Fruit fly (Drosophila melanogaster) whole organism, embryonic: ENCODE data around the gene eIF2Bepsilon.

Source experiments
- Ada2b ChIP-seq: fragments of 200-800 bp; sonication (Bioruptor generic); IDR thresholded peaks from 2 replicates; pipeline ENCODE4 v1.3.6; 2022; ENCODE audit warnings: missing biosample characterization, missing genetic modification characterization
- Bdp1 ChIP-seq: fragments of 200-800 bp; sonication (Bioruptor generic); optimal IDR thresholded peaks from 3 replicates; lab custom pipeline; 2016; ENCODE audit warnings: missing biosample characterization, missing genetic modification characterization
- CG10979 ChIP-seq: fragments of 200-800 bp; sonication (Bioruptor generic); optimal IDR thresholded peaks from 2 replicates; lab custom pipeline; 2018; ENCODE audit warnings: missing biosample characterization, mild to moderate bottlenecking, missing genetic modification characterization, moderate library complexity
- CG11247 ChIP-seq: fragments of 200-800 bp; sonication (Bioruptor generic); IDR thresholded peaks from 2 replicates; pipeline ENCODE4 v1.3.6; 2022; ENCODE audit warnings: missing biosample characterization, missing genetic modification characterization
- CG1233 ChIP-seq: fragments of 200-800 bp; sonication (Bioruptor generic); optimal IDR thresholded peaks from 4 replicates; lab custom pipeline; 2018; ENCODE audit warnings: missing biosample characterization, mild to moderate bottlenecking, missing genetic modification characterization
- CG14860 ChIP-seq: fragments of 200-800 bp; sonication (Bioruptor generic); IDR thresholded peaks from 3 replicates; pipeline ENCODE4 v1.3.6; 2022; ENCODE audit warnings: missing biosample characterization, missing genetic modification characterization; ENCODE audit not compliant: partially characterized antibody
- CG1647 ChIP-seq: fragments of 200-800 bp; sonication (Bioruptor generic); optimal IDR thresholded peaks from 3 replicates; lab custom pipeline; 2016; ENCODE audit warnings: missing biosample characterization, missing genetic modification characterization
- CG16863 ChIP-seq: fragments of 200-800 bp; sonication (Bioruptor generic); optimal IDR thresholded peaks from 3 replicates; lab custom pipeline; 2016; ENCODE audit warnings: missing biosample characterization, missing genetic modification characterization
- CG17359 ChIP-seq: fragments of 200-800 bp; sonication (Bioruptor generic); optimal IDR thresholded peaks from 3 replicates; lab custom pipeline; 2018; ENCODE audit warnings: missing biosample characterization, mild to moderate bottlenecking, missing genetic modification characterization, moderate library complexity
- CG1832 ChIP-seq: fragments of 200-800 bp; sonication (Bioruptor generic); optimal IDR thresholded peaks from 2 replicates; lab custom pipeline; 2017; ENCODE audit warnings: missing biosample characterization, mild to moderate bottlenecking, missing genetic modification characterization, inconsistent platforms
- CG18764 ChIP-seq: fragments of 200-800 bp; sonication (Bioruptor generic); optimal IDR thresholded peaks from 3 replicates; lab custom pipeline; 2016; ENCODE audit warnings: missing biosample characterization, missing genetic modification characterization
- CG6683 ChIP-seq: fragments of 200-800 bp; sonication (Bioruptor generic); optimal IDR thresholded peaks from 2 replicates; lab custom pipeline; 2017; ENCODE audit warnings: missing biosample characterization, mild to moderate bottlenecking, missing genetic modification characterization, missing genetic modification reagents
- CG6854 ChIP-seq: fragments of 200-800 bp; sonication (Bioruptor generic); optimal IDR thresholded peaks from 3 replicates; lab custom pipeline; 2017; ENCODE audit warnings: missing biosample characterization, mild to moderate bottlenecking, missing genetic modification characterization
- CG7556 ChIP-seq: fragments of 200-800 bp; sonication (Bioruptor generic); optimal IDR thresholded peaks from 2 replicates; lab custom pipeline; 2017; ENCODE audit warnings: missing biosample characterization, mild to moderate bottlenecking, missing genetic modification characterization
- CG9797 ChIP-seq: fragments of 200-800 bp; sonication (Bioruptor generic); optimal IDR thresholded peaks from 3 replicates; lab custom pipeline; 2018; ENCODE audit warnings: missing biosample characterization, mild to moderate bottlenecking, missing genetic modification characterization
- Drgx ChIP-seq: fragments of 200-800 bp; sonication (Bioruptor generic); IDR thresholded peaks from 2 replicates; pipeline ENCODE4 v1.3.6; 2022; ENCODE audit warnings: missing biosample characterization, missing genetic modification characterization
- Fer1 ChIP-seq: fragments of 200-800 bp; sonication (Bioruptor generic); optimal IDR thresholded peaks from 2 replicates; lab custom pipeline; 2017; ENCODE audit warnings: missing biosample characterization, mild to moderate bottlenecking, missing genetic modification characterization
- Fer2 ChIP-seq: fragments of 200-800 bp; sonication (Bioruptor generic); optimal IDR thresholded peaks from 2 replicates; lab custom pipeline; 2018; ENCODE audit warnings: missing biosample characterization, mild to moderate bottlenecking, missing genetic modification characterization, moderate library complexity
- GATAe ChIP-seq: fragments of 200-800 bp; sonication (Bioruptor generic); conservative IDR thresholded peaks from 2 replicates; pipeline ENCODE4 v1.3.6; 2022; ENCODE audit warnings: missing biosample characterization, missing genetic modification characterization
- Hr78 ChIP-seq, 2 experiments: fragments of 200-800 bp in 1 of 2; fragments of >200 bp in 1 of 2; sonication (Bioruptor generic) in 1 of 2; optimal IDR thresholded peaks; 2 replicates each; lab custom pipeline; 2017 to 2019; ENCODE audit warnings: missing biosample characterization in 2 of 2, missing genetic modification characterization in 2 of 2, mild to moderate bottlenecking in 1 of 2, moderate library complexity in 1 of 2
- Mrtf ChIP-seq: fragments of 200-800 bp; sonication (Bioruptor generic); IDR thresholded peaks from 3 replicates; pipeline ENCODE4 v1.3.6; 2022; ENCODE audit warnings: missing biosample characterization, missing genetic modification characterization
- Poxn ChIP-seq: fragments of 200-800 bp; sonication (Bioruptor generic); IDR thresholded peaks from 2 replicates; pipeline ENCODE4 v1.3.6; 2022; ENCODE audit warnings: missing biosample characterization, missing genetic modification characterization
- Rfx ChIP-seq: fragments of 200-800 bp; sonication (Bioruptor generic); IDR thresholded peaks from 2 replicates; pipeline ENCODE4 v1.3.6; 2022; ENCODE audit warnings: missing biosample characterization, missing genetic modification characterization
- Sox100B ChIP-seq: fragments of 200-800 bp; sonication (Bioruptor generic); optimal IDR thresholded peaks from 3 replicates; lab custom pipeline; 2018; ENCODE audit warnings: missing biosample characterization, mild to moderate bottlenecking, missing genetic modification characterization
- Sox102F ChIP-seq: fragments of 200-800 bp; sonication (Bioruptor generic); optimal IDR thresholded peaks from 2 replicates; lab custom pipeline; 2018; ENCODE audit warnings: missing biosample characterization, mild to moderate bottlenecking, missing genetic modification characterization, moderate library complexity
- Sry-δ ChIP-seq: fragments of 200-800 bp; sonication (Bioruptor generic); optimal IDR thresholded peaks from 2 replicates; lab custom pipeline; 2016; ENCODE audit warnings: missing biosample characterization, missing genetic modification characterization
- Stat92E ChIP-seq, 3 experiments: fragments of >200 bp in 2 of 3; fragments of 200-800 bp in 1 of 3; sonication (Bioruptor generic) in 1 of 3; optimal IDR thresholded peaks; 2 replicates each; lab custom pipeline; 2017 to 2019; ENCODE audit warnings: missing biosample characterization in 3 of 3, missing genetic modification characterization in 3 of 3, mild to moderate bottlenecking in 1 of 3, moderate library complexity in 1 of 3
- Tbp ChIP-seq: fragments of >200 bp; optimal IDR thresholded peaks from 2 replicates; lab custom pipeline; 2018; ENCODE audit warnings: missing biosample characterization, missing genetic modification characterization
- ara ChIP-seq: fragments of 200-800 bp; sonication (Bioruptor generic); IDR thresholded peaks from 2 replicates; pipeline ENCODE4 v1.3.6; 2022; ENCODE audit warnings: missing biosample characterization, missing genetic modification characterization
- az2 ChIP-seq: fragments of 200-800 bp; sonication (Bioruptor generic); optimal IDR thresholded peaks from 3 replicates; lab custom pipeline; 2016; ENCODE audit warnings: missing biosample characterization, missing genetic modification characterization
- cad ChIP-seq: fragments of >200 bp; optimal IDR thresholded peaks from 2 replicates; lab custom pipeline; 2017; ENCODE audit warnings: missing biosample characterization, missing genetic modification characterization
- cato ChIP-seq: fragments of 200-800 bp; sonication (Bioruptor generic); optimal IDR thresholded peaks from 2 replicates; lab custom pipeline; 2016; ENCODE audit warnings: missing biosample characterization, missing genetic modification characterization, borderline replicate concordance
- chif ChIP-seq, 2 experiments: fragments of 200-800 bp; sonication (Bioruptor generic); optimal IDR thresholded peaks; 3 replicates each; lab custom pipeline; 2016; ENCODE audit warnings: missing biosample characterization in 2 of 2, missing genetic modification characterization in 2 of 2
- ci ChIP-seq: fragments of 200-800 bp; sonication (Bioruptor generic); IDR thresholded peaks from 3 replicates; pipeline ENCODE4 v1.3.6; 2022; ENCODE audit warnings: missing biosample characterization, missing genetic modification characterization
- dan ChIP-seq: fragments of 200-800 bp; sonication (Bioruptor generic); IDR thresholded peaks from 2 replicates; pipeline ENCODE4 v1.3.6; 2022; ENCODE audit warnings: missing biosample characterization, missing genetic modification characterization
- dati ChIP-seq: fragments of 200-800 bp; sonication (Bioruptor generic); IDR thresholded peaks from 2 replicates; pipeline ENCODE4 v1.3.6; 2022; ENCODE audit warnings: missing biosample characterization, missing genetic modification characterization
- esg ChIP-seq: fragments of 200-800 bp; sonication (Bioruptor generic); conservative IDR thresholded peaks from 2 replicates; pipeline ENCODE4 v1.3.6; 2022; ENCODE audit warnings: missing biosample characterization, missing genetic modification characterization
- hth ChIP-seq: fragments of >200 bp; optimal IDR thresholded peaks from 2 replicates; lab custom pipeline; 2017; ENCODE audit warnings: inconsistent platforms
- jing ChIP-seq: fragments of 200-800 bp; sonication (Bioruptor generic); optimal IDR thresholded peaks from 2 replicates; lab custom pipeline; 2018; ENCODE audit warnings: missing biosample characterization, mild to moderate bottlenecking, missing genetic modification characterization
- lbe ChIP-seq: fragments of 200-800 bp; sonication (Bioruptor generic); optimal IDR thresholded peaks from 2 replicates; lab custom pipeline; 2016; ENCODE audit warnings: missing biosample characterization, mild to moderate bottlenecking, missing genetic modification characterization
- lov ChIP-seq, 2 experiments: fragments of 200-800 bp in 1 of 2; fragments of >200 bp in 1 of 2; sonication (Bioruptor generic) in 1 of 2; IDR thresholded peaks in 1 of 2; optimal IDR thresholded peaks in 1 of 2; 2 replicates in 1 of 2; 3 replicates in 1 of 2; pipeline versions ENCODE4 v1.3.6 to Lab custom; 2017 to 2022; ENCODE audit warnings: missing biosample characterization in 1 of 2, missing genetic modification characterization in 1 of 2
- maf-S ChIP-seq: fragments of 200-800 bp; sonication (Bioruptor generic); optimal IDR thresholded peaks from 2 replicates; lab custom pipeline; 2016; ENCODE audit warnings: missing biosample characterization, missing genetic modification characterization
- nerfin-1 ChIP-seq: fragments of 200-800 bp; sonication (Bioruptor generic); optimal IDR thresholded peaks from 3 replicates; lab custom pipeline; 2019; ENCODE audit warnings: missing biosample characterization, mild to moderate bottlenecking, missing genetic modification characterization, moderate library complexity
- org-1 ChIP-seq: fragments of 200-800 bp; sonication (Bioruptor generic); optimal IDR thresholded peaks from 2 replicates; lab custom pipeline; 2017; ENCODE audit warnings: missing biosample characterization, missing genetic modification characterization
- slp2 ChIP-seq: fragments of 200-800 bp; sonication (Bioruptor generic); optimal IDR thresholded peaks from 2 replicates; lab custom pipeline; 2016; ENCODE audit warnings: missing biosample characterization, missing genetic modification characterization
- ttk ChIP-seq: fragments of 200-800 bp; sonication (Bioruptor generic); IDR thresholded peaks from 2 replicates; pipeline ENCODE4 v2.1.2; 2022; ENCODE audit warnings: missing biosample characterization, missing genetic modification characterization
- unpg ChIP-seq: fragments of 200-800 bp; sonication (Bioruptor generic); optimal IDR thresholded peaks from 3 replicates; lab custom pipeline; 2018; ENCODE audit warnings: missing biosample characterization, mild to moderate bottlenecking, missing genetic modification characterization, moderate library complexity
- zfh1 ChIP-seq: fragments of 200-800 bp; sonication (Bioruptor generic); IDR thresholded peaks from 3 replicates; pipeline ENCODE4 v1.3.6; 2022; ENCODE audit warnings: missing biosample characterization, missing genetic modification characterization

The eIF2Bepsilon gene

DNA sequence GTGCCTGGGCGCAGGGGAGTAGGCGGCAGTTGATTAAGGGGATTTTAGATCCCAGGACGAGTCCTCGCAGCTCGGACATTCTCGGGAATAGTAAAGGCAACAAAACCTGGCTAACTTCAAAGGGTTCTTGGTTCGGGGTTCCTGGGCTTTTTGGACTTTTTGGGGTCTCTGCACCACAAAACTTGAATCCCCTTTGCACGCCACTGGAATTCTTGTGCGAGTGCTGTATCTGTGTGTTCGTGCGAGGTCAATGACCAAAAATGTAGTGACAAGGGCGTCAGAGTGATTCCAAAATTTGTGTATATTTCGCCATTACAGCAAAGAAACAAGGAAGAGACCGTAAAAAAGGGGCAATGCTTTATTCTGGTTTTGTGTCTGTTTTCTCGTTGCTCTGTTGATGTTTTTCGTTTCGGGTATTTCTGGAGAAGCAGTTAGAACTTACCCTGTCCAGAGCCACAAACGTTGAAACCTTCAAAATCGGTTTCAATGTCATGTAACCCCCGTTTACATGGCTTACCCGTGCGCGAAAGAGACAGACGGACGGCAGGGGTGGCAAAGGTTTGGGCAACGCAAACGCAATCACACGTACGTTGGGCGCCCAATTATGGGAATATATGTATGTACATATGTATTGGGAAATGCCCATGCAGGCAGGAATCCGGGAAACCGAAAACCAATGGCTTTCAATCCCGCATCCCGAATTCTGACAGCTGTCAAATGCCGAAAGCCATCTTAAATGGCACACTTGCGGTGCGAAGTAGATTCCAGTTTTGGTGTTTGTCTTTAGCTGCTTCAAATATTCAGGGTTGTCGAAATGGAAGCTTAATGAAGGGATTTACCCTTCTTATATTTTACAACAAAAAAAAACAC is 21.8 kb upstream of the eIF2Bepsilon start (continued):
- peak; percentile 9 for TF ChIP-seq cato
- peak; percentile 63 for TF ChIP-seq Sox102F (GFP tag; lab: Kevin White, UChicago)
- TF ChIP-seq CG7556 = no peak
- TF ChIP-seq Rfx (GFP tag; lab: Robert Waterston, UW) = peak; percentile 76
- TF ChIP-seq GATAe (GFP tag; lab: Robert Waterston, UW) = no peak
- TF ChIP-seq unpg (GFP tag; lab: Kevin White, UChicago) = peak; percentile 74
- peak; percentile 63; the same call in 2 of the 3 replicates for TF ChIP-seq zfh1 (GFP tag; lab: Robert Waterston, UW)
- TF ChIP-seq CG1233 = no peak
- TF ChIP-seq CG9797 (GFP tag; lab: Kevin White, UChicago) = no peak
- TF ChIP-seq esg = peak; percentile 57; the same call in 1 of the 2 replicates
- no peak for TF ChIP-seq Sox100B (GFP tag; lab: Kevin White, UChicago)
- no peak for TF ChIP-seq hth (lab: Kevin White, UChicago)
- TF ChIP-seq Stat92E (GFP tag; optimal IDR thresholded peaks at IDR 0.05; lab: Kevin White, UChicago) = no peak
- TF ChIP-seq lov (optimal IDR thresholded peaks at IDR 0.05; lab: Kevin White, UChicago) = no peak
- TF ChIP-seq lov (GFP tag; IDR thresholded peaks at IDR 0.05; lab: Robert Waterston, UW) = no peak
- TF ChIP-seq Tbp (GFP tag; lab: Kevin White, UChicago) = no peak
- TF ChIP-seq Drgx (GFP tag; lab: Robert Waterston, UW) = peak; percentile 24; the same call in 1 of the 2 replicates
- no peak for TF ChIP-seq ttk (GFP tag; lab: Robert Waterston, UW)
- peak; percentile 22; the same call in 1 of the 2 replicates for TF ChIP-seq Poxn (GFP tag; lab: Robert Waterston, UW)
- TF ChIP-seq slp2 (GFP tag; lab: Kevin White, UChicago) = no peak
- TF ChIP-seq dan (GFP tag; lab: Robert Waterston, UW) = 0 out of 2 replicates have a peak, but pooled peaks have one; percentile 7
- TF ChIP-seq dati = 0 out of 2 replicates have a peak, but pooled peaks have one; percentile 4
- TF ChIP-seq CG11247 = no peak
- TF ChIP-seq lbe (GFP tag; lab: Kevin White, UChicago) = no peak
- TF ChIP-seq nerfin-1 (tag; lab: Kevin White, UChicago) = peak; percentile 98
- 0 out of 3 replicates have a peak, but pooled peaks have one; percentile 11 for TF ChIP-seq CG14860 (GFP tag; lab: Robert Waterston, UW)
- no peak for TF ChIP-seq CG6683
- peak; percentile 41 for TF ChIP-seq maf-S (GFP tag; lab: Kevin White, UChicago)
- no peak for TF ChIP-seq CG16863 (GFP tag; lab: Kevin White, UChicago)
- no peak for TF ChIP-seq az2
- peak; percentile 5 to 14 for TF ChIP-seq chif (GFP tag; optimal IDR thresholded peaks at IDR 0.05; lab: Kevin White, UChicago)
- peak; percentile 39 for TF ChIP-seq org-1
- TF ChIP-seq ci (GFP tag; lab: Robert Waterston, UW) = peak; percentile 73; the same call in 2 of the 3 replicates
- TF ChIP-seq CG1647 = no peak
- no peak for TF ChIP-seq Hr78 (GFP tag; optimal IDR thresholded peaks at IDR 0.05; lab: Kevin White, UChicago)
- no peak for TF ChIP-seq CG6854
- TF ChIP-seq Mrtf (GFP tag; lab: Robert Waterston, UW) = peak; percentile 37; the same call in 1 of the 3 replicates
- no peak for TF ChIP-seq Fer2 (tag; lab: Kevin White, UChicago)
- TF ChIP-seq Sry-δ (GFP tag; lab: Kevin White, UChicago) = no peak
- TF ChIP-seq CG1832 (GFP tag; lab: Kevin White, UChicago) = no peak
- TF ChIP-seq CG10979 (tag; lab: Kevin White, UChicago) = peak; percentile 50
- TF ChIP-seq Bdp1 (GFP tag; lab: Kevin White, UChicago) = no peak
- TF ChIP-seq Fer1 (GFP tag; lab: Kevin White, UChicago) = peak; percentile 51
- no peak for TF ChIP-seq cad
- TF ChIP-seq CG18764 (GFP tag; lab: Kevin White, UChicago) = no peak
- TF ChIP-seq Ada2b (GFP tag; lab: Robert Waterston, UW) = peak; percentile 45; the same call in 1 of the 2 replicates
- peak; percentile 9 for TF ChIP-seq jing (GFP tag; lab: Kevin White, UChicago)
- peak; percentile 40 for TF ChIP-seq CG17359 (tag; lab: Kevin White, UChicago)
- peak; percentile 28; the same call in 1 of the 2 replicates for TF ChIP-seq ara (GFP tag; lab: Robert Waterston, UW)
